Worm (Caenorhabditis elegans): ENCODE measurements around the gene srt-28.

DNA sequence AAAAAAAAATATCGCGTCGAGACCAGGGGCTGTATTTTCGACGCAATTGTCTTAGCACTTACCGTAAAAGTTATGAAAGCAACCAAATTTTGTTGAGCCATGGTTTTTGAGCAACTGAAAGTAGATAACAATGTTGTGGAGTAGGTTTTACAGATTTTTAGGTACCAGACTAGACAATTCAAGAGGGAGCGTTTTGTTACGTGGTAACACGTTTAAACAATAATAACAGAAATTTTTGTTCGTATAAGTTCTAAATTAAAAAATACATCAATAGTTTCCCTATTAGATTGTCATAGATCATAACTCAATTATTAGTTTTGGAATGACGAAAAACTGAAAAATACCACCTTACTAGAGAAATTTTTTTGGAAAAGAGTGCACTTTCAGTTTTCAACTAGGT is 36.6 kb upstream of the srt-28 start, which contains the start of gene srx-24:
- TF ChIP-seq sea-2 (GFP tag; IDR thresholded peaks at IDR 0.05) = no peak
- TF ChIP-seq efl-1 (GFP tag; optimal IDR thresholded peaks at IDR 0.05) = no peak
- no peak for TF ChIP-seq F57A8.1 (GFP tag; optimal IDR thresholded peaks at IDR 0.05)
- TF ChIP-seq hlh-12 (tag; optimal IDR thresholded peaks at IDR 0.05) = no peak
- no peak for TF ChIP-seq unc-130 (GFP tag; optimal IDR thresholded peaks at IDR 0.05)
- no peak for TF ChIP-seq Y56A3A.18 (GFP tag; IDR thresholded peaks at IDR 0.05)
- TF ChIP-seq pha-4 (tag; optimal IDR thresholded peaks at IDR 0.05) = no peak
- TF ChIP-seq F33H1.4 (GFP tag; IDR thresholded peaks at IDR 0.05) = no peak
- no peak for TF ChIP-seq madf-10 (tag; optimal IDR thresholded peaks at IDR 0.05)
- no peak for TF ChIP-seq athp-1 (tag; optimal IDR thresholded peaks at IDR 0.05)
- no peak for TF ChIP-seq let-526 (GFP tag; IDR thresholded peaks at IDR 0.05)
